Fruit fly (Drosophila melanogaster) whole organism, adult: ENCODE data around the gene mab-21.
A peak's percentile ranks its signal among the peaks of the same experiment; 100 is the strongest.

Experiments
- CG11617 ChIP-seq: fragments of 200-800 bp; sonication (Bioruptor generic); optimal IDR thresholded peaks from 2 replicates; lab custom pipeline; 2017; ENCODE audit warnings: mild to moderate bottlenecking, missing biosample characterization, missing genetic modification reagents, missing genetic modification characterization
- CG12768 ChIP-seq: fragments of 200-800 bp; sonication (Bioruptor generic); optimal IDR thresholded peaks from 2 replicates; lab custom pipeline; 2017; ENCODE audit warnings: missing biosample characterization, missing genetic modification characterization, mild to moderate bottlenecking, moderate library complexity, missing genetic modification reagents
- CG14711 ChIP-seq: fragments of 200-800 bp; sonication (Bioruptor generic); optimal IDR thresholded peaks from 2 replicates; lab custom pipeline; 2018; ENCODE audit warnings: missing biosample characterization, mild to moderate bottlenecking, missing genetic modification characterization, moderate library complexity
- CG1620 ChIP-seq: fragments of 200-800 bp; sonication (Bioruptor generic); optimal IDR thresholded peaks from 2 replicates; lab custom pipeline; 2016; ENCODE audit warnings: missing biosample characterization, missing genetic modification characterization
- CG33017 ChIP-seq: fragments of 200-800 bp; sonication (Bioruptor generic); optimal IDR thresholded peaks from 2 replicates; lab custom pipeline; 2018; ENCODE audit warnings: missing biosample characterization, mild to moderate bottlenecking, missing genetic modification characterization, moderate library complexity
- CG7045 ChIP-seq: fragments of 200-800 bp; sonication (Bioruptor generic); optimal IDR thresholded peaks from 2 replicates; lab custom pipeline; 2017; ENCODE audit warnings: missing biosample characterization, mild to moderate bottlenecking, missing genetic modification characterization
- CG7101 ChIP-seq: fragments of 200-800 bp; sonication (Bioruptor generic); optimal IDR thresholded peaks from 2 replicates; lab custom pipeline; 2018; ENCODE audit warnings: missing biosample characterization, mild to moderate bottlenecking, missing genetic modification characterization, moderate library complexity
- Clk ChIP-seq: fragments of 200-800 bp; sonication (Bioruptor generic); optimal IDR thresholded peaks from 2 replicates; lab custom pipeline; 2017; ENCODE audit warnings: missing biosample characterization, missing genetic modification characterization
- Crg-1 ChIP-seq: fragments of 200-800 bp; sonication (Bioruptor generic); optimal IDR thresholded peaks from 2 replicates; lab custom pipeline; 2016; ENCODE audit warnings: missing biosample characterization, missing genetic modification characterization
- Hr96 ChIP-seq: fragments of 200-800 bp; sonication (Bioruptor generic); optimal IDR thresholded peaks from 2 replicates; lab custom pipeline; 2016; ENCODE audit warnings: missing biosample characterization, missing genetic modification characterization
- Mnt ChIP-seq: fragments of 200-800 bp; sonication (Bioruptor generic); optimal IDR thresholded peaks from 2 replicates; lab custom pipeline; 2016; ENCODE audit warnings: missing biosample characterization, mild to moderate bottlenecking, missing genetic modification characterization
- bab1 ChIP-seq: fragments of 200-800 bp; sonication (Bioruptor generic); optimal IDR thresholded peaks from 3 replicates; lab custom pipeline; 2019; ENCODE audit warnings: missing biosample characterization, mild to moderate bottlenecking, missing genetic modification characterization, moderate library complexity
- cic ChIP-seq: fragments of 200-800 bp; sonication (Bioruptor generic); optimal IDR thresholded peaks from 2 replicates; lab custom pipeline; 2017; ENCODE audit warnings: missing biosample characterization, mild to moderate bottlenecking, missing genetic modification characterization, moderate library complexity
- cnc ChIP-seq, 2 experiments: fragments of >200 bp; optimal IDR thresholded peaks; 2 replicates each; lab custom pipeline; 2017
- kay ChIP-seq: fragments of 200-800 bp; sonication (Bioruptor generic); peaks from one replicate; lab custom pipeline; 2016; ENCODE audit warnings: missing biosample characterization, missing genetic modification characterization, borderline replicate concordance
- ovo ChIP-seq: fragments of 200-800 bp; sonication (Bioruptor generic); optimal IDR thresholded peaks from 2 replicates; lab custom pipeline; 2016; ENCODE audit warnings: missing biosample characterization, missing genetic modification characterization
- pad ChIP-seq: fragments of 200-800 bp; sonication (Bioruptor generic); optimal IDR thresholded peaks from 3 replicates; lab custom pipeline; 2017; ENCODE audit warnings: missing biosample characterization, missing genetic modification characterization, mild to moderate bottlenecking, moderate library complexity, missing genetic modification reagents
- tj ChIP-seq: fragments of 200-800 bp; sonication (Bioruptor generic); optimal IDR thresholded peaks from 3 replicates; lab custom pipeline; 2017; ENCODE audit warnings: missing biosample characterization, mild to moderate bottlenecking, missing genetic modification characterization, moderate library complexity
- toe ChIP-seq: fragments of 200-800 bp; sonication (Bioruptor generic); optimal IDR thresholded peaks from 2 replicates; lab custom pipeline; 2016; ENCODE audit warnings: missing biosample characterization, missing genetic modification characterization

Gene mab-21

dm6 chrX:6012976-6013684 is at the start of gene mab-21:
Gene mab-21, minus strand, starts transcription at chrX:6013181.
- TF ChIP-seq pad (GFP tag; lab: Kevin White, UChicago) (peak; percentile 60), Hr96 (GFP tag; lab: Kevin White, UChicago) (no peak)

DNA sequence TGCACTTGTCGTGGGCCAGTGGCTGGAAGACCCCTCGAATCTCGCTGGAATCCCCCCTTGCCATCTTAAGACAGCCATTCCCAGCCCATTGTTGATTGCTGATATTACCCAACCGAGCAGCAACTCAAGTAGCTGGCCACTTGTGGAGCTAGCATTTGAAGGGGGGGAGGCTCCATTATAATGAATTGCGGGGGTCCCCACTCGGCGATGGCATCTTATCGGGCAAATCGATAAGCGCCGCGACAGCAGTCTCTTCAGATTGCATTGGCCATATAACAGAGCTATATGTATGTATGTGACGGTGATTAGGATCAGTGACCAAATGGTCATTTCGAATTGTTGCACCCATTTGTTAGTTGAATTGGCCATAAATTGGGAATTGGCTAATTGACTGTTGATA is 49.2 kb upstream of the mab-21 start:
- TF ChIP-seq CG11617 (GFP tag; lab: Kevin White, UChicago) (no peak), CG1620 (GFP tag; lab: Kevin White, UChicago) (no peak), Clk (GFP tag; lab: Kevin White, UChicago) (no peak), CG14711 (no peak), ovo (no peak), Crg-1 (GFP tag; lab: Kevin White, UChicago) (no peak), bab1 (GFP tag; lab: Kevin White, UChicago) (no peak), toe (GFP tag; lab: Kevin White, UChicago) (no peak), CG33017 (tag; lab: Kevin White, UChicago) (no peak), tj (GFP tag; lab: Kevin White, UChicago) (no peak), CG12768 (GFP tag; lab: Kevin White, UChicago) (no peak)

- no peak for TF ChIP-seq CG7045 (GFP tag; lab: Kevin White, UChicago)
- TF ChIP-seq toe (GFP tag; lab: Kevin White, UChicago) = no peak
- no peak for TF ChIP-seq CG12768 (GFP tag; lab: Kevin White, UChicago)
- TF ChIP-seq cic (GFP tag; lab: Kevin White, UChicago) = no peak
- TF ChIP-seq CG14711 = no peak
- TF ChIP-seq CG7101 (tag; lab: Kevin White, UChicago) = no peak
- no peak for TF ChIP-seq Hr96 (GFP tag; lab: Kevin White, UChicago)
- TF ChIP-seq Crg-1 (GFP tag; lab: Kevin White, UChicago) = no peak
- TF ChIP-seq tj (GFP tag; lab: Kevin White, UChicago) = no peak
- TF ChIP-seq Mnt (GFP tag; lab: Kevin White, UChicago) = no peak
- TF ChIP-seq kay (GFP tag; lab: Kevin White, UChicago) = no peak
- TF ChIP-seq Clk (GFP tag; lab: Kevin White, UChicago) = no peak
- no peak for TF ChIP-seq ovo
- no peak for TF ChIP-seq CG33017 (tag; lab: Kevin White, UChicago)
- TF ChIP-seq bab1 (GFP tag; lab: Kevin White, UChicago) = no peak
- no peak for TF ChIP-seq pad (GFP tag; lab: Kevin White, UChicago)
Measured at dm6 chrX:6059135-6059824, 46.3 kb upstream of the mab-21 start.

dm6 chrX:6054031-6054430 is 41.0 kb upstream of the mab-21 start:
- TF ChIP-seq CG11617 (GFP tag; lab: Kevin White, UChicago) = no peak
- no peak for TF ChIP-seq CG12768 (GFP tag; lab: Kevin White, UChicago)
- TF ChIP-seq cic (GFP tag; lab: Kevin White, UChicago) = no peak
- TF ChIP-seq CG7045 (GFP tag; lab: Kevin White, UChicago) = no peak

DNA sequence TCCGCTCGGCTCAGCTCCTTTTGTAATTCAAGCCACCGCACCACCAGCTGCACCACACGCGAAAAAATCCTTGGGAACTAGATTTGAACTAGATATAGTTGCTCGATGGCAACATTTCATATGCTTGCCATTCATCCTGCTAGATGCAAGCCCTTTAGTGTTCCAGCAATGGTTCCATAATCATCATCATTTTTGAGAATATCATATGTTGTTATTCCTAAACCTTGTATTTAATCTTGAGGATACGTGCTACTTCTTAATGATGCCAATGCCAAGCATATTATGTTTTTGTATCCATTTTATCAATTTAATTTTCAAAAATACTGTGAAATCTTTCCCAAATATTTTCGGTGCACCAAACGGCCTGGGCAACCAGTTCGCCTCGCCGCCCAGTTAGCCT is 39.9 kb upstream of the mab-21 start:
- TF ChIP-seq kay (GFP tag; lab: Kevin White, UChicago) (no peak), CG7101 (tag; lab: Kevin White, UChicago) (no peak), CG11617 (GFP tag; lab: Kevin White, UChicago) (no peak), bab1 (GFP tag; lab: Kevin White, UChicago) (no peak), toe (GFP tag; lab: Kevin White, UChicago) (no peak), pad (GFP tag; lab: Kevin White, UChicago) (no peak), CG7045 (GFP tag; lab: Kevin White, UChicago) (no peak), Crg-1 (GFP tag; lab: Kevin White, UChicago) (no peak), CG12768 (GFP tag; lab: Kevin White, UChicago) (no peak), cnc (optimal IDR thresholded peaks at IDR 0.05; lab: Kevin White, UChicago) (no peak), cic (GFP tag; lab: Kevin White, UChicago) (no peak)

DNA sequence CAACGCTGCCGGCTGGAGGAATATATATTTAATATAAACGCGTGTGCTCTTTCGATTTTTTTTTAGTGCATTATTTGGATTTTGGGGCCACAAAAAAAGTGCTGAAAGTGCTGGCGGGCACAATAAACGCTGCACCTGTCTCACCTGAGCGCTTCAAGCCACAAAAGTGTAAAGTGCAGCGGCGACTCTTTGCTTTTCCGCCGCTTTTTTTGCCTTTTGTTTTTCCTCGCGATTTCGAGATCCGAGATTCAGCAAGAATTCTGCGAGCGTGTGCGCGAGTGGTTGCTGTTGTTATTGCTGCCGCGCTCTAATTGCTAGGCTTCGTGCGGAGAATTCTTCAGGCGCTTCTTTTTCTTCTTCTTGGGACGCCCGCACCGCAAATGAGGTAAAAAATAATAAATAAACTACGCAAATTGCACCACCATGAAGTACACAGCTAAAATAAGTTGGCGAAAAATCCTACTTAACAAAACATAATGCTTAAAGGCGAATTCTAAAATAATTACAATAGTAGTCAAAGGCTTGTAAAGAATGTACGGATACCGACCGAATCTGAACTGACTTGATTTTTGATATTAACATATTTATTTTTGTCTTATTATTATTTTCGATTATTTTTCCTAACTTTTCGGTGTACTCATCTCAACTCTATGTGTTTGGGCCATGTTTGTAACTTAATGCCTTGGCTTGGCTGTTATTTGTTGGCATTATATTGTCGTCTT is 38.1 kb upstream of the mab-21 start:
- TF ChIP-seq tj (GFP tag; lab: Kevin White, UChicago) = peak; percentile 100
- no peak for TF ChIP-seq CG7101 (tag; lab: Kevin White, UChicago)
